Worm (Caenorhabditis elegans) whole organism, L4/young adult: ENCODE measurements around the gene T20B5.2.

ENCODE experiments used
- W03F9.2 ChIP-seq: fragments of 150-350 bp; optimal IDR thresholded peaks from 2 replicates; lab custom pipeline; 2014; ENCODE audit warnings: missing biosample characterization, missing genetic modification characterization
- him-1 ChIP-seq: sonication (generic microtip); optimal IDR thresholded peaks from 2 replicates; lab custom pipeline; 2016; ENCODE audit warnings: missing genotype, missing genetic modification reagents, missing genetic modification characterization, missing compliant biosample characterization

DNA sequence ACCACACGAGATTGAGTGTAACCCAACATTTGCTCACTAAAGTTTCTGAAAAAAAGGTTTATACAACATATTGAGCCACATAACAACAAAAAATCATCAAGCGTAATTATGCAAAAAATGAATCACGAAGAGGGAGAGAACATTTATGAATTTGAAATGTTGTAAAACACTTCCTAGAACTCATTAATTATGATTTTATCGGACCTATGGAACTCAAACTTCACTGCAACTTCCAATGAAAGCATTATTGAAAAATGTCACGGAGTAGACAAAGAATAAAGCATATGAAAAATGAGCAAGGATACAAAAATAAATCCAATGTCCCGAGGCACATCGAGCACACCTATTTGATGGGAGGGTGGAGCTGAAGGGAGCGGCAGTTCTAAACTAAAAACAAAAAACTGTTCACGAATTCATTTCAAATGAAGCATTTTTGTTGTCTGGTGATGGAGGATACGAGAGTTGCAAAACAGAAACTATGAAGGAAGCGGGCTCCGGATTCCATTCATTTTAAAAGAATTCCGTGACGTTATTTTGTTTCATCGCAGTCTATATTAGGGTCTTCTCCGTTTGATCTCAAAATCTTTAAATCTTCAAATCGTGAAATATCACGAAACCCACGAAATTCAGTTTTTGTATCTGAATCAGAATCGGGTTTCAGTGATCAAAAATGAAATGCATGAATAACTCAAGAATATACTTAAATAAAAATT, 19.0 kb downstream of the T20B5.2 start, which contains the start of gene flp-20:
- no peak for TF ChIP-seq him-1 (tag; lab: Kevin White, UChicago)
- TF ChIP-seq W03F9.2 (tag; lab: Kevin White, UChicago), result no peak
